Fruit fly (Drosophila melanogaster) S2 (cell line): ENCODE measurements around the gene CG34325.
A peak's percentile ranks its signal among the peaks of the same experiment; 100 is the strongest.

ENCODE experiments used
- CG8478 ChIP-seq: fragments of >200 bp; optimal IDR thresholded peaks from 2 replicates; lab custom pipeline; 2018
- CTCF ChIP-seq, 2 experiments: fragments of >200 bp; optimal IDR thresholded peaks; 2 replicates each; lab custom pipeline; 2018

CG34325 gene

DNA sequence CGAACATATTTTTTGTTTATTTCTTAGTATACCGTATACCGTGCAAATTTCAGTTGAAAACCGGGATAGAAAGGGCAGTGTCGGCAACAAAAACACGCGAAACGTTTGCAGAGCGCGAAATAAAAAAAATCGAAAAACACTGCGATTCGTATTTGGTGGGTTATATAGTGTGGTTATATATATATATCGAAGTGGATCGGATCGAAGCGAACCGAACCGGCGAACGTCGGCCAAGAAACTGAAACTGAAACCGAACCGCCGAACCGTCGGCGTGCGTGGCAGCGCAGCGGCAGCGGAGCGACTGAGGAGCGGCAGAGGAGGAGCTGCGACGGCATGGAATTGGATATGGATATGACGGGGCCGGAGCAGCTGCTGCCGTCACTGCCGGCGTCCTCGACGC lies at the start of gene CG34325, which contains the start of gene CG32572:
Gene CG34325 (minus strand): TSS at position 244 of the 400 bp plus-strand sequence.
Gene CG32572 (plus strand): TSS at position 16 of the 400 bp plus-strand sequence.
- TF ChIP-seq CG8478 (no peak), CTCF (optimal IDR thresholded peaks at IDR 0.05; lab: Kevin White, UChicago) (no peak)

DNA sequence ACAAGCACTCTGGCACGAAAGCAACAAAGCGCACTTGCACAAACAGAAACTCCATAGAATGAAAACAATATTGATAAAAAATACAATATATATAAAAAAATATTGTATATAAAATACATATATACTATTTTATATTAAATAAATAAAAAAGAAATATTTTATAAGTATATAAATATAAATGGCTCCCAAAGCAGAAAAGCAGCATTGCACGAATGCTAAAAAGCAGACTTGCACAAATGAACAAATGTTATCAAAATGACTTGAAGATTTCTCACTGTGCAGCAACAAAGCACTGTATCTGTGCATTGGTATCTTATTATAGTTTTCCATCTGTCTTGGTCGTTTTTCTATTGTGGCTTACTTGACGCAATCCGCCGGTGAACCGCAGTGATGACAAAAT lies 47.6 kb upstream of the CG34325 start:
- TF ChIP-seq CG8478, result no peak
- TF ChIP-seq CTCF (optimal IDR thresholded peaks at IDR 0.05; lab: Kevin White, UChicago), result no peak

DNA sequence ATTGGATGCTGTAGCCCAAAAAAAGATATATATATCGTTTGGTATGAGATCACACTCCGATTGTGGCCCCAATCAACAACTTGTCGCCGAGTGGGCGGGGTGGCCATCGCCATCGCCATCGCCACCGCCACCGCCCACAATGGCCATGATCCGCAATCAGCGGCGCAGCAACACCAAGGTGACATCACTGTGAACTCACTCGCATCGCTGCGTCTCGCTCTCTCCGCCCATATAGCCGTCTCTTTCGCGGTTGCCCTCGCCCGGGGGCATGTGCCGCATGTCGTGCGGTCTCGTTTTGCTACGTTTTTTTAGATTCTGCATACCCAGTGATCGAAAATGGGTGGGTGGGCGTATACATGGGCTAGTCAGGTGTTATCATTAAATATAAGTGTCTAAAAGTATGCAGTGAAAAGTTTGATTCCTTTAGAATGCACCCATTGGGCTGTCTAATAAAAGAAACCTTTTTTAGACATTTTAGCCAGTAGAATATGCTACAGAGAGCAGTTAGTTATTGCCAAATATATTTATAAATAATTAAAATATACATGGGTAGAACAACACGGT lies 45.7 kb upstream of the CG34325 start:
- TF ChIP-seq CG8478 (no peak), CTCF (optimal IDR thresholded peaks at IDR 0.05; lab: Kevin White, UChicago) (no peak)

DNA sequence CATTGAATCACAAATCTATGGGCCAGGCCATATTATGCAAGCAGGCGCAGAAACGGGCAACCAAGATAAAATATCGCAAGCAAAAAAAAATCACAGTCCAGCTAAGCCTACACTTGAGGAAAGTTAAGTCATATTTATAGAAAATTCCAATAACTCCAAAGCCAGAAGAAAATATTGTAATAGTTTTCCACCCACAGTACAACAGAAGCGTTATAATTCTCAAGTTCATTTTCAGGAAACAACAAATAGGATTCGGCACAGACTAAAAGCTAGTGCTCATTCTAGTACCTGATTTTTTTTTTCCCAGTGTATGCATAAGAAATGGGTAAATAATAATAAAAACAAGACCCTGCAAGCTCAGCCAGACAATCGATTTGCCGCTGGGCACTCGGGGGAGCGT lies 44.6 kb upstream of the CG34325 start:
- no peak for TF ChIP-seq CG8478
- no peak for TF ChIP-seq CTCF (optimal IDR thresholded peaks at IDR 0.05; lab: Kevin White, UChicago)

DNA sequence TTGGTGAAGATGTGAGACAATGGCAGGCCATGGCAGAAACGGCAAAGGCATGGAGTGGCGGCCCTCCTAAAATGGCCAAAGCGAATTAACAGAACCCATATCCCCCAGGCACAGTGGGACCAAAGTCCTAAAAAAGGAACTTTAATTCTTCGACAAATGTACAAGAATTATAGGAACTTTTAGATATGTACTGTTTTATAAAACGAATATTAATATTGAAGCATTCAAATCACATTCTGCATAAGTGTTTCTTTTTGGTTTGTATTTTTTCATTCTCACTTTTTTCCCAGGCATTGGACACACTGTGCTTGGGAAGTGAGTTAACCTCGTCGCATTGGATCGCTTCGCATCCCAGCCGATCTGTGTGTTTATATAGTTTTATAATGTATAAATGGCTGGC lies 43.7 kb upstream of the CG34325 start:
- TF ChIP-seq CTCF (optimal IDR thresholded peaks at IDR 0.05; lab: Kevin White, UChicago) (no peak), CG8478 (no peak)

DNA sequence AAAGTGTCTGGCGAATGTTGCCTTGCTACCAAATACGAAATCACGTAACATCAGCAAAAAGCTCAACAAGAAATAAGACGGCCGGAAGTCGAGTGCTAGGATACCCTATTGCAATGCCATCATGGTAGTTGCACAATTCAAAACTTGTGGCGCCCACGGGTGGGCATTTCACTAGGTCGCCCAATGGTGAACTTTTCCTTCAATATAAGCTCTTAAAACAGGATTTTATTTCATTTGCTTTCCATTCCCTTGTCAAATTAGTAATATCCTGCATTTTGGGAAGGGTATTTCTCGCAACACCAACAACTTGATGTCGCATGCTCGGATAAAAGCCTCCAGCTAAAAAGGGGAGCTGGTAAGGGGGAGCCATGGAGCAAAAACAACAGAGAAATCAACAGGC lies 40.3 kb upstream of the CG34325 start:
- TF ChIP-seq CTCF (optimal IDR thresholded peaks at IDR 0.05; lab: Kevin White, UChicago) (no peak), CG8478 (no peak)

DNA sequence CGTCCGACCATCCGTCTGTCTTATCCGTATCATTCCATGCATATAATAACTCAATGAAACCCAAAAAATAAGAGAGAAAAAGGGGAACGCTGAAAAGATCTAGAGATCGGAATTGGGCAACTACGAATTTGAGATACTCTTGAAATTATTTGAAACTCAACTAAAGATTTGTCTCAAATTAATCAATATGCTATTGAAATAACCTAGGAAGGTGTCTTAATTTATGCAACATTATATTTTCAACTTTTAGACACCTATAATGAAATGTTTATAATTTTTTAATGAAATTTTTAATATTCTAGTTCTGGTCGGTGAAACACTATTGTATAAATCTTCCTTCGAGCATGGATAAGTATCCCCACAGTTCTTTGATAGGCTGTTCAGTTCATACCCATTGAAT lies 39.3 kb upstream of the CG34325 start:
- TF ChIP-seq CTCF (optimal IDR thresholded peaks at IDR 0.05; lab: Kevin White, UChicago) (no peak), CG8478 (no peak)

DNA sequence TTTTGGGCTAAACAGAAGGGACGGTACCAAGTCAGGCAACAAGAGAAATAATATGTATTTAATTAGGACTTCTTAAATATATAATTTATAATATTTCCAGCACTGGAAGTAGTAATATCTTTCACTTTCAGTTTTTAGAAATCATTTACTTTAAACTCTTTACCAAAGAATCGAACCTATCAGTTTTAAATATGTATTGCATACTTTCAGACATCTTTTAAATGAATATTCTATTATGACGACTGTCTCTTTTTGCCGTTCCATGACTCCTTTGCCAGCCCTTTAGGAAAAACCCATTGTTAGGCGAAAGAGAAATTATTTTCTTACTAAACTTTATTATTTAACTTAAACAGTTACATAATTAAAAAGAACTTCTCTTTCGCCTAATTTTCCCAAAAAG lies 36.4 kb upstream of the CG34325 start:
- TF ChIP-seq CTCF (optimal IDR thresholded peaks at IDR 0.05; lab: Kevin White, UChicago) (no peak), CG8478 (no peak)

DNA sequence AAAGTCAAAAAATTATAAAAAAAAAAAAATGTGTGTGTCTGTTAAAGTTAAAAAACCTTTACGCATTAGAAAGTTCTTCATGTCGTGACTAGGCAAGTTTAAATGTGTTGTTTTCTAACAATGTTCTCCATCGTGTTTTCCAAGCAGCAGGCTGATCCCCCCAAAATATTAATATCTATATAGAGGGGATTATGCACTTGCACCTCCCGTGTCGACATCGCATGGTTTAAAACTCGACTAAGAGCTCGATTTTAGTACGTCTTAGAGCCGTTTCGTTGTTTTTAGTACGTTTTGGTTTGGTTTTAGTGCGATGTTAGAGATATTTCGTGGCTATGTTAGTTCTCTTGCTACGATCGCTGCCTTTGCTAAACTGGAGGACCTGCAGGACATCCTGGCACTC lies 31.9 kb upstream of the CG34325 start:
- TF ChIP-seq CTCF (optimal IDR thresholded peaks at IDR 0.05; lab: Kevin White, UChicago), result peak in 1 of 2 experiments; percentile 47
- no peak for TF ChIP-seq CG8478

DNA sequence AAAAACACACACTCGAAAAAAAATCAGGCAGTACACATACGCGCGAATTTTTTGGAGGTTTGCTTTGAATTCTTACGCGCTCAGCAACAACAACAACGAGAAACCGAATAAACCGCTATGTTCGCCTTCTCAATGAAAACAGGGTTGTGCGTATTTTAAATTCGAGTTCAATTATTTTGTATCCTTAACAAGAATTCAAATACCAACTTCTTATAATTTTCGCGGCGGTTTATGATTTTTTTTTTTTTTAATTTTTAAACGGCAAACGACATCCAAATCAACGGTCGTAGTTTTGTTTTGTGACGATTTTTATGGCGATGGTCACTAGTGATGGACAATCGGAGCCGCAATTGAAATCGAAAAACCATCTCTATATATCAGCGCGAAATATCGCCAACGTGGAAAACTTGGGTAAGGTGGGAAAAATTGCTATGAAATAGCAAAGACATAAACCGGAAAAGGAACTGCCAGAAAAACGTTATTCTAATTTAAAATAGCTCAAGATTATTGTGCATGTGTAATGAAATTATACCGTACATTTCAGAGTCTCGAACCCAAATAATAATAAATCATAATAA lies 30.5 kb upstream of the CG34325 start, which contains the start of gene goe:
Gene goe (minus strand): TSS at position 332 of the 578 bp plus-strand sequence.
- peak; percentile 18 to 63 for TF ChIP-seq CTCF (optimal IDR thresholded peaks at IDR 0.05; lab: Kevin White, UChicago)
- TF ChIP-seq CG8478, result no peak

DNA sequence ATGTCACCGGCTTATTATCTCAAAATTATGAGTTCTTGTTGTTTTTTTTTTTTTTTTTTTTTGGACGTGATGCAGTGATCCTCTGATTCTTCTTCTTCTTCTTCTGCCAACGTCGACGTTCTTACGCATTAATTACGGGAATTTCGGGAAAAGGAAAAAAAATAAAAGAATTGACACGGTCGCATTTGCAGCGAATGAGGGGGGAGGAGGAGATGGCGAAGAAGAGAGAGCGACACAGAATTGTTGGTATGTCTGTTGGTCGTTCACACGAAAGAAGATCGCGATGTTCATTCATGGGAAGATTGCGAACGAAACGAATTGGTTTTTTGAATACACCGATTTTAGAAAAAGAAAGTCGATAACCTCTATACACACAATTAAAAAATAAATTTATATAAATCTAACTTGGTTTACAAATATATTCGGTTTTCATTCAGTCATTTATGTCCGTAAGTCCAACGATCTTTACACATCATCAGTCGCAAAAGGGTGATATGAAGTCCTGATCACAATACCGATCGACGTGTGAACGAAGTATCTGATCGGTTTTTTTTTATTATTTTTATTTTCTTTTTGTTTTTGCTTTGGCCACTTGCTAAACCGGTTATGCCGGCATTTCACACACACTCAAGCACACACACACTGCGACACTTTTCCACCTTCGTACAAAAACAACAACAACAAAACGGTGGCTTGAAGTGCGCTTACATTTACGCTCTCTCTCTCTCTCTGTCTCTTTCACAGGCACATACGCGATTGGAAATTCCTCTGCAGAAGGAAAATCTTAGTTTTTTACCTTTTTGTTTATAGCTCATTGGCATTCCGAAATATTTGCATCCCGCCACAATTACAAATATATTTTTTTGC lies 29.7 kb upstream of the CG34325 start:
- TF ChIP-seq CTCF (optimal IDR thresholded peaks at IDR 0.05; lab: Kevin White, UChicago) (no peak), CG8478 (no peak)

DNA sequence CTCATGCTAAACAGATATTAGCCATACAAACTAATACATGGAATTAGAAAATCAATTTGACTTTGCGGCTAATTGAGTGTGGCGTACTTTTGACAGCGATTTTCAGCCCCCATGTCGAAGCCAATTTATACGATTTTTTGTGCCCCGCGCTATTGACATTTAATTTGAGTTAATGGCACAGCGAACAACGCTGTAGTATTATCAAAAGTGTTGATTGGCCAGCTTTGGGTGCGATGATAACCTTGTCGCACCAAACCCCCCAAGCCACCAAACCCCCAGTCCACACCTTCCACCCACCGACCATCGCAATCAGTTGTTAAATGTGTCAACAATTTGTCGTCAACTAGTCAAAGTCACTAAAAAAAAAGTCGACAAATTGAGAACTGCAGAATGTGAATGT lies 28.1 kb upstream of the CG34325 start:
- TF ChIP-seq CG8478 (no peak), CTCF (optimal IDR thresholded peaks at IDR 0.05; lab: Kevin White, UChicago) (no peak)

DNA sequence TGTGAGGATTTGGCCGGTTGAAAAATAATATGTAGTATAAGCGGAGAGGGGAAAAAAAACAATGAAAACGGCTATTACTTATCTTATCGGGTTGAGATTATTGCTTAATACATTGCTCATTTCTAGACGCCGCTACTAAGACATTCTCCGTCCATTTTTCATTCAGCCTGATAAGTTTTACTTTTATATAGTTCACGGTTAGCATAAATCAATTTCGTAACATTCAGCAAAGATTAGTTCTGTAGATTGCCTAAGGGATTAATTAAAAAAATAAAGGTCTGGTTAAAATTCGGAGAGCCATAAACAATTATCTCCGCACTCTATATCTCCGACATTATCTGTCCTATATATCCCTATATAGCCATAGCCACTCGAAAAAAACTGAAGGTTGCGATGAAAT lies 26.3 kb upstream of the CG34325 start:
- TF ChIP-seq CG8478 (no peak), CTCF (optimal IDR thresholded peaks at IDR 0.05; lab: Kevin White, UChicago) (no peak)

DNA sequence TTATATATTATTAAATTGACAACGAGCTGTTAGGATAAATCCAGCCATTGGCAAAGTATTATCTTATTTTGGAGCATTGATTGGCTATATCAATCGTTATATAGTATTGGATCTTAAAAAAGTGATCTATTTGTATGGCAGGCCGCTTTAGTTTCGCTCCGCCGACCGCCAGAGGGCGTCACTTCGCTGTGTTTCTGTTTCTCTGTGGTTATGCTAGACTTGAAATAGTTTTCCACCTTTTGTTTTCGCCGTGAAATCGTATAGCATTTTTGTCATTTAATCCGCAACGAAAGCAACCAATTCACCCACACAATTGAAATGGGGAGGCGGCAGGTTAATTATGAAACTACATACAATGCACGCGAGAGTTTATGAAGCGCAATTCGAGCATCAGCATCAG lies 25.6 kb upstream of the CG34325 start:
- TF ChIP-seq CG8478 (no peak), CTCF (optimal IDR thresholded peaks at IDR 0.05; lab: Kevin White, UChicago) (peak; percentile 87)

DNA sequence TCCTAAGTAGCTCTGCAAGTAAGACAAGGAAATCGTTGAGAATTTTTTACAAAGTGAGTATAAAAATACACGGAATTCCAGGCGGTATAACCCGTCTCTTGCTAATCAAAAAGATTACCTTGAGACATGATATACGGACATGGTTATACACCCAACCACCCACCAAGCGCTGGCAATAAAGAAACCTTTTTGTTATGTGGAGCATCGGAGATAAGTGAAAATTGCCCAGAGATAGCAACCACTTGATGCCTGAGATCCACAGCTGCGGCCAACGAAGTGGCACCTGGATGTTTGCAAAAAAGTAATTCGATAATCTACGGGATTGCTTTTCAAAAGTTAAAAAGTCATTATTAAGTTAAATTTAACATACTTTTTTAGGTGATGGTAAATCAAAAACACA lies 24.7 kb upstream of the CG34325 start:
- TF ChIP-seq CG8478, result no peak
- TF ChIP-seq CTCF (optimal IDR thresholded peaks at IDR 0.05; lab: Kevin White, UChicago), result no peak

DNA sequence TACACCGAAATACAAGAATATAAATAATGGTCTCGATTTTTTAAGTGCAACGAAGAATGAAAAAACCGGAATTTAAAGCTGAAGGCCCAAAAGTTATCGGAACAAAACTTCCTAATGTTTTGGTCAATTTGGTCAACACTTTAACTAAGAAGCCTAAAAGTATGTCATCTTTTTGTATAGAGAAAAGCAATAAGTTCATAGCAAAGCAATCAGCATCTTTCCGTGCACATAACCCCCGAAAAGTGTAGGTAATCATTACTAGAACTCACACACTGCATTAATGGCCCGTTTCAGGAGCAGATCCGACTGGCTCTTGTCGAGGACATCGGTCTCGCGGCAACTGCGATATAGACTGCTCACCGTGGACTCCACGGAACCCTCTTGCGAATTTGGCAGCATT lies 23.1 kb upstream of the CG34325 start:
- TF ChIP-seq CG8478 (no peak), CTCF (optimal IDR thresholded peaks at IDR 0.05; lab: Kevin White, UChicago) (no peak)
